Fruit fly (Drosophila melanogaster): ENCODE results near the gene CG10222.

The CG10222 gene

dm6 chr3L:13435170-13435727, 23.0 kb upstream of the CG10222 start, which contains the start of gene CG10713:
TSS of gene CG10713 (minus strand) at chr3L:13435229.
- peak; percentile 72 for TF ChIP-seq CG14655 (GFP tag; optimal IDR thresholded peaks at IDR 0.05)
- TF ChIP-seq D1 (tag; optimal IDR thresholded peaks at IDR 0.05), result no peak
- peak; percentile 4 for TF ChIP-seq Snoo (tag; optimal IDR thresholded peaks at IDR 0.05)
- TF ChIP-seq CG8301 (tag; optimal IDR thresholded peaks at IDR 0.05), result peak; percentile 68
- peak; percentile 77 for TF ChIP-seq Ets98B (GFP tag; IDR thresholded peaks at IDR 0.05)
- TF ChIP-seq fd96Ca (GFP tag; IDR thresholded peaks at IDR 0.05), result no peak; the same call in 1 of the 3 replicates
- TF ChIP-seq CG12605 (GFP tag; IDR thresholded peaks at IDR 0.05), result peak; percentile 84
- no peak for TF ChIP-seq CG15710 (tag; optimal IDR thresholded peaks at IDR 0.05)
- peak; percentile 89 for TF ChIP-seq CG4496 (GFP tag; IDR thresholded peaks at IDR 0.05)
- peak; percentile 77 for TF ChIP-seq CG32121 (GFP tag; IDR thresholded peaks at IDR 0.05)
- peak; percentile 64 for TF ChIP-seq Pif1A (GFP tag; optimal IDR thresholded peaks at IDR 0.05)
- TF ChIP-seq EcR (GFP tag; optimal IDR thresholded peaks at IDR 0.05), result no peak
- no peak for TF ChIP-seq CG9948 (tag; optimal IDR thresholded peaks at IDR 0.05)
- TF ChIP-seq CG34367 (tag; optimal IDR thresholded peaks at IDR 0.05), result peak; percentile 35
- peak; percentile 46; the same call in 1 of the 2 replicates for TF ChIP-seq rn (GFP tag; IDR thresholded peaks at IDR 0.05)
- no peak for TF ChIP-seq CG10348 (GFP tag; IDR thresholded peaks at IDR 0.05)
- peak; percentile 46 for TF ChIP-seq CG8159 (tag; optimal IDR thresholded peaks at IDR 0.05)
- peak; percentile 67 for TF ChIP-seq CG13204 (GFP tag; optimal IDR thresholded peaks at IDR 0.05)
- peak; percentile 70 for TF ChIP-seq gl (tag; optimal IDR thresholded peaks at IDR 0.05)
- peak; percentile 57 for TF ChIP-seq Pif1B (GFP tag; optimal IDR thresholded peaks at IDR 0.05)
- no peak for TF ChIP-seq CG17806 (tag; optimal IDR thresholded peaks at IDR 0.05)

- TF ChIP-seq CG15710 (tag; optimal IDR thresholded peaks at IDR 0.05) (no peak), CG34367 (tag; optimal IDR thresholded peaks at IDR 0.05) (no peak), CG17806 (tag; optimal IDR thresholded peaks at IDR 0.05) (no peak), Snoo (tag; optimal IDR thresholded peaks at IDR 0.05) (no peak), EcR (GFP tag; optimal IDR thresholded peaks at IDR 0.05) (no peak), CG8159 (tag; optimal IDR thresholded peaks at IDR 0.05) (no peak), CG10348 (GFP tag; IDR thresholded peaks at IDR 0.05) (no peak), gl (tag; optimal IDR thresholded peaks at IDR 0.05) (no peak), CG4496 (GFP tag; IDR thresholded peaks at IDR 0.05) (no peak), D1 (tag; optimal IDR thresholded peaks at IDR 0.05) (no peak), Ets98B (GFP tag; IDR thresholded peaks at IDR 0.05) (no peak), CG9948 (tag; optimal IDR thresholded peaks at IDR 0.05) (no peak), rn (GFP tag; IDR thresholded peaks at IDR 0.05) (no peak), CG8301 (tag; optimal IDR thresholded peaks at IDR 0.05) (no peak), Pif1A (GFP tag; optimal IDR thresholded peaks at IDR 0.05) (no peak), Pif1B (GFP tag; optimal IDR thresholded peaks at IDR 0.05) (no peak), CG14655 (GFP tag; optimal IDR thresholded peaks at IDR 0.05) (no peak), fd96Ca (GFP tag; IDR thresholded peaks at IDR 0.05) (no peak), CG32121 (GFP tag; IDR thresholded peaks at IDR 0.05) (no peak), CG13204 (GFP tag; optimal IDR thresholded peaks at IDR 0.05) (no peak)
These were observed 21.3 kb upstream of the CG10222 start for dm6 chr3L:13433522-13433921.

dm6 chr3L:13432791-13433190, 20.5 kb upstream of the CG10222 start:
- TF ChIP-seq CG8159 (tag; optimal IDR thresholded peaks at IDR 0.05) (no peak), CG34367 (tag; optimal IDR thresholded peaks at IDR 0.05) (no peak), CG32121 (GFP tag; IDR thresholded peaks at IDR 0.05) (no peak), rn (GFP tag; IDR thresholded peaks at IDR 0.05) (no peak), Pif1B (GFP tag; optimal IDR thresholded peaks at IDR 0.05) (no peak), CG8301 (tag; optimal IDR thresholded peaks at IDR 0.05) (no peak), fd96Ca (GFP tag; IDR thresholded peaks at IDR 0.05) (no peak), CG17806 (tag; optimal IDR thresholded peaks at IDR 0.05) (no peak), CG12605 (GFP tag; IDR thresholded peaks at IDR 0.05) (no peak)

- TF ChIP-seq CG9948 (tag; optimal IDR thresholded peaks at IDR 0.05) (no peak), CG8159 (tag; optimal IDR thresholded peaks at IDR 0.05) (no peak), Snoo (tag; optimal IDR thresholded peaks at IDR 0.05) (no peak), CG34367 (tag; optimal IDR thresholded peaks at IDR 0.05) (no peak), gl (tag; optimal IDR thresholded peaks at IDR 0.05) (no peak), D1 (tag; optimal IDR thresholded peaks at IDR 0.05) (no peak), Ets98B (GFP tag; IDR thresholded peaks at IDR 0.05) (no peak), fd96Ca (GFP tag; IDR thresholded peaks at IDR 0.05) (no peak), CG8301 (tag; optimal IDR thresholded peaks at IDR 0.05) (no peak), CG12605 (GFP tag; IDR thresholded peaks at IDR 0.05) (no peak), Pif1A (GFP tag; optimal IDR thresholded peaks at IDR 0.05) (no peak), CG14655 (GFP tag; optimal IDR thresholded peaks at IDR 0.05) (no peak), CG13204 (GFP tag; optimal IDR thresholded peaks at IDR 0.05) (no peak), CG17806 (tag; optimal IDR thresholded peaks at IDR 0.05) (no peak), CG15710 (tag; optimal IDR thresholded peaks at IDR 0.05) (no peak)
These were observed 17.9 kb upstream of the CG10222 start for dm6 chr3L:13430171-13430570.

- no peak for TF ChIP-seq Pif1B (GFP tag; optimal IDR thresholded peaks at IDR 0.05)
- no peak for TF ChIP-seq D1 (tag; optimal IDR thresholded peaks at IDR 0.05)
- no peak for TF ChIP-seq CG32121 (GFP tag; IDR thresholded peaks at IDR 0.05)
- no peak for TF ChIP-seq Snoo (tag; optimal IDR thresholded peaks at IDR 0.05)
- no peak for TF ChIP-seq fd96Ca (GFP tag; IDR thresholded peaks at IDR 0.05)
- no peak for TF ChIP-seq CG8301 (tag; optimal IDR thresholded peaks at IDR 0.05)
These were observed 14.3 kb upstream of the CG10222 start, which contains the start of gene CG14105 for dm6 chr3L:13426573-13426972. TSS of gene CG14105 (minus strand) at chr3L:13426673.

dm6 chr3L:13425571-13425970, 13.3 kb upstream of the CG10222 start, which contains the start of gene CG14106:
TSS of gene CG14106 (minus strand) at chr3L:13425671.
- TF ChIP-seq Ets98B (GFP tag; IDR thresholded peaks at IDR 0.05) (no peak), CG17806 (tag; optimal IDR thresholded peaks at IDR 0.05) (no peak), Pif1A (GFP tag; optimal IDR thresholded peaks at IDR 0.05) (no peak), D1 (tag; optimal IDR thresholded peaks at IDR 0.05) (no peak), CG14655 (GFP tag; optimal IDR thresholded peaks at IDR 0.05) (no peak), CG32121 (GFP tag; IDR thresholded peaks at IDR 0.05) (no peak), CG15710 (tag; optimal IDR thresholded peaks at IDR 0.05) (no peak), EcR (GFP tag; optimal IDR thresholded peaks at IDR 0.05) (no peak)
